Fruit fly (Drosophila melanogaster) whole organism, prepupa: ENCODE results near the gene CG14823.

Source experiments
- CG10631 ChIP-seq: fragments of 200-800 bp; sonication (Bioruptor generic); optimal IDR thresholded peaks from 2 replicates; lab custom pipeline; 2016; ENCODE audit warnings: missing biosample characterization, missing genetic modification characterization
- CG10669 ChIP-seq: fragments of 200-800 bp; sonication (Bioruptor generic); optimal IDR thresholded peaks from 3 replicates; lab custom pipeline; 2018; ENCODE audit warnings: missing biosample characterization, mild to moderate bottlenecking, missing genetic modification characterization, moderate library complexity
- CG3032 ChIP-seq: fragments of 200-800 bp; optimal IDR thresholded peaks from 2 replicates; lab custom pipeline; 2019; ENCODE audit warnings: missing biosample characterization, mild to moderate bottlenecking, missing genetic modification characterization, moderate library complexity
- CG31627 ChIP-seq: fragments of 200-800 bp; sonication (Bioruptor generic); optimal IDR thresholded peaks from 3 replicates; lab custom pipeline; 2016; ENCODE audit warnings: missing biosample characterization, missing genetic modification characterization
- CG32006 ChIP-seq: fragments of 200-800 bp; sonication (Bioruptor generic); optimal IDR thresholded peaks from 3 replicates; lab custom pipeline; 2017; ENCODE audit warnings: missing biosample characterization, mild to moderate bottlenecking, missing genetic modification characterization
- CG34406 ChIP-seq: fragments of 200-800 bp; sonication (Bioruptor generic); optimal IDR thresholded peaks from 3 replicates; lab custom pipeline; 2016; ENCODE audit warnings: missing biosample characterization, missing genetic modification characterization
- CG4318 ChIP-seq: fragments of 200-800 bp; sonication (Bioruptor generic); optimal IDR thresholded peaks from 3 replicates; lab custom pipeline; 2017; ENCODE audit warnings: missing biosample characterization, mild to moderate bottlenecking, missing genetic modification characterization
- CG6163 ChIP-seq: fragments of 200-800 bp; sonication (Bioruptor generic); IDR thresholded peaks from 3 replicates; pipeline ENCODE4 v1.3.6; 2022; ENCODE audit warnings: missing biosample characterization, missing genetic modification characterization
- CG6276 ChIP-seq: fragments of 200-800 bp; sonication (Bioruptor generic); optimal IDR thresholded peaks from 2 replicates; lab custom pipeline; 2017; ENCODE audit warnings: missing biosample characterization, mild to moderate bottlenecking, missing genetic modification characterization
- CG6808 ChIP-seq: fragments of 200-800 bp; sonication (Bioruptor generic); optimal IDR thresholded peaks from 3 replicates; lab custom pipeline; 2017; ENCODE audit warnings: missing biosample characterization, missing genetic modification characterization, mild to moderate bottlenecking, moderate library complexity, missing genetic modification reagents
- CG6854 ChIP-seq: fragments of 200-800 bp; sonication (Bioruptor generic); optimal IDR thresholded peaks from 2 replicates; lab custom pipeline; 2017; ENCODE audit warnings: missing biosample characterization, mild to moderate bottlenecking, missing genetic modification characterization
- CG7368 ChIP-seq: fragments of 200-800 bp; sonication (Bioruptor generic); optimal IDR thresholded peaks from 3 replicates; lab custom pipeline; 2016; ENCODE audit warnings: missing biosample characterization, missing genetic modification characterization
- CG8632 ChIP-seq: fragments of 200-800 bp; sonication (Bioruptor generic); optimal IDR thresholded peaks from 3 replicates; lab custom pipeline; 2016; ENCODE audit warnings: missing biosample characterization, missing genetic modification characterization
- CG9139 ChIP-seq: fragments of 200-800 bp; sonication (Bioruptor generic); optimal IDR thresholded peaks from 3 replicates; lab custom pipeline; 2017; ENCODE audit warnings: missing biosample characterization, mild to moderate bottlenecking, missing genetic modification characterization
- Eip75B ChIP-seq: fragments of 200-800 bp; sonication (Bioruptor generic); optimal IDR thresholded peaks from 3 replicates; lab custom pipeline; 2016; ENCODE audit warnings: missing biosample characterization, missing genetic modification characterization
- Eip93F ChIP-seq: fragments of 200-800 bp; sonication (Bioruptor generic); optimal IDR thresholded peaks from 2 replicates; lab custom pipeline; 2016; ENCODE audit warnings: missing biosample characterization, mild to moderate bottlenecking, missing genetic modification characterization
- Ets21C ChIP-seq: fragments of 200-800 bp; sonication (Bioruptor generic); optimal IDR thresholded peaks from 3 replicates; lab custom pipeline; 2016; ENCODE audit warnings: missing biosample characterization, missing genetic modification characterization
- Hr38 ChIP-seq: sonication (Bioruptor generic); optimal IDR thresholded peaks from 2 replicates; lab custom pipeline; 2016; ENCODE audit warnings: missing biosample characterization, missing genetic modification characterization
- OdsH ChIP-seq: fragments of 200-800 bp; sonication (Bioruptor generic); optimal IDR thresholded peaks from 3 replicates; lab custom pipeline; 2016; ENCODE audit warnings: missing biosample characterization, missing genetic modification characterization
- Sox102F ChIP-seq: fragments of 200-800 bp; sonication (Bioruptor generic); optimal IDR thresholded peaks from 2 replicates; lab custom pipeline; 2016; ENCODE audit warnings: missing biosample characterization, mild to moderate bottlenecking, missing genetic modification characterization
- Sox14 ChIP-seq: fragments of 200-800 bp; sonication (Bioruptor generic); optimal IDR thresholded peaks from 3 replicates; lab custom pipeline; 2016; ENCODE audit warnings: missing biosample characterization, missing genetic modification characterization
- Sox15 ChIP-seq: fragments of 200-800 bp; sonication (Bioruptor generic); optimal IDR thresholded peaks from 3 replicates; lab custom pipeline; 2016; ENCODE audit warnings: missing biosample characterization, missing genetic modification characterization
- achi ChIP-seq: fragments of 200-800 bp; sonication (Bioruptor generic); optimal IDR thresholded peaks from 3 replicates; lab custom pipeline; 2016; ENCODE audit warnings: missing biosample characterization, missing genetic modification characterization
- dsx ChIP-seq: fragments of 200-800 bp; optimal IDR thresholded peaks from 3 replicates; lab custom pipeline; 2019; ENCODE audit warnings: missing biosample characterization, mild to moderate bottlenecking, missing genetic modification characterization, moderate library complexity; ENCODE audit not compliant: poor library complexity, severe bottlenecking
- fd59A ChIP-seq: fragments of 200-800 bp; sonication (Bioruptor generic); optimal IDR thresholded peaks from 2 replicates; lab custom pipeline; 2017; ENCODE audit warnings: missing biosample characterization, mild to moderate bottlenecking, missing genetic modification characterization, missing genetic modification reagents
- fd85E ChIP-seq: fragments of 200-800 bp; sonication (Bioruptor generic); optimal IDR thresholded peaks from 3 replicates; lab custom pipeline; 2016; ENCODE audit warnings: missing biosample characterization, missing genetic modification characterization
- fkh ChIP-seq: fragments of 200-800 bp; sonication (Bioruptor generic); optimal IDR thresholded peaks from 3 replicates; lab custom pipeline; 2017; ENCODE audit warnings: missing biosample characterization, mild to moderate bottlenecking, missing genetic modification characterization, moderate library complexity
- lz ChIP-seq: fragments of 200-800 bp; sonication (Bioruptor generic); optimal IDR thresholded peaks from 3 replicates; lab custom pipeline; 2016; ENCODE audit warnings: missing biosample characterization, missing genetic modification characterization
- salr ChIP-seq, 2 experiments: fragments of 200-800 bp; sonication (Bioruptor generic); optimal IDR thresholded peaks; 3 replicates each; lab custom pipeline; 2016 to 2018; ENCODE audit warnings: missing biosample characterization in 2 of 2, missing genetic modification characterization in 2 of 2, mild to moderate bottlenecking in 1 of 2
- spab ChIP-seq: fragments of 200-800 bp; sonication (Bioruptor generic); optimal IDR thresholded peaks from 2 replicates; lab custom pipeline; 2017; ENCODE audit warnings: missing biosample characterization, mild to moderate bottlenecking, missing genetic modification characterization, missing genetic modification reagents
- ss ChIP-seq, 2 experiments: fragments of 200-800 bp; sonication (Bioruptor generic); optimal IDR thresholded peaks; 2 replicates in 1 of 2; 3 replicates in 1 of 2; lab custom pipeline; 2017 to 2018; ENCODE audit warnings: mild to moderate bottlenecking in 2 of 2, missing biosample characterization in 2 of 2, missing genetic modification characterization in 2 of 2, moderate library complexity in 1 of 2
- svp ChIP-seq: fragments of 200-800 bp; sonication (Bioruptor generic); peaks from one replicate; lab custom pipeline; 2016; ENCODE audit warnings: missing biosample characterization, missing genetic modification characterization
- topi ChIP-seq: fragments of 200-800 bp; sonication (Bioruptor generic); optimal IDR thresholded peaks from 3 replicates; lab custom pipeline; 2016; ENCODE audit warnings: missing biosample characterization, missing genetic modification characterization

CG14823 gene

DNA sequence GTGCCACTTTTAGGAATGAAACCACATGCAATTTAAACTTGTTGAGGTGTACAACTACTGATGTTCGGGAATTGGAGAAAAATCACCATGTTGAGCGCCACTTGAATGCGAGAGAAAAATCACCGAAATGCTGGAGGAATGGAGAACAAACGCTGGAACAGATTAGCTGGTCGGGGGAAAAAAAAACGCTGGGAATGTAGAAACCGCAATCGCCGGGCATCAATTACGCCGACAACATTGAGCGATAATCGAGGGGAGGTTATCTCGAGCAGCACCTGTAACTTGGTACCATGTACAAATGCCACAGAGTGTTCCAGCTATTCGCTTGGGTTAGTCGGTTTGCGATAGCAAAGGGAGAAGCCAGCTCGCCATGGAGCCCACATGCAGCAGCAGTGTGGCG is at the start of gene CG14823:
TSS of gene CG14823 (plus strand) at position 301 of the 400 bp plus-strand sequence.
- TF ChIP-seq lz (GFP tag; lab: Kevin White, UChicago) (no peak), svp (GFP tag; lab: Kevin White, UChicago) (peak; percentile 82)

DNA sequence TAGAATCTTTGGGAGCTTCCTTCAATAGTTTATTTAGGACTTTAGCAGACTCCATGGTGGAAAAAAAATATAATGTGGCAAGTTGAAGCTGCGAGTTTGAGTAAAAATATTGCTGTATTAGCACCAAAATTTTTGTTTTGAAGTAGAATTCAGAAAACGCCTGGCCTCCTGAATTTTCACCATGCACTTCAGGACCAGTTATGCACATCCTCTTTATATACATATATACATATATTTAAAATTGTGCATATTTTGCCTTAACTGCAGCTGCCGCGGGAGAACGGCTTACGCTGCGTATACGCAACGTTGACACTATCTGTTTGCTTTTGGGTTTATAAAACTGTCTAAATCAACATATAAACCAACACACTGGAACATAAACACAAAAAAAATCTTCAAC is 39.4 kb upstream of the CG14823 start, which contains the start of gene CG17744:
TSS of gene CG17744 (minus strand) at position 101 of the 400 bp plus-strand sequence.
- TF ChIP-seq Eip75B (GFP tag; lab: Kevin White, UChicago), result no peak
- no peak for TF ChIP-seq CG4318
- no peak for TF ChIP-seq fd85E
- TF ChIP-seq CG31627, result no peak

DNA sequence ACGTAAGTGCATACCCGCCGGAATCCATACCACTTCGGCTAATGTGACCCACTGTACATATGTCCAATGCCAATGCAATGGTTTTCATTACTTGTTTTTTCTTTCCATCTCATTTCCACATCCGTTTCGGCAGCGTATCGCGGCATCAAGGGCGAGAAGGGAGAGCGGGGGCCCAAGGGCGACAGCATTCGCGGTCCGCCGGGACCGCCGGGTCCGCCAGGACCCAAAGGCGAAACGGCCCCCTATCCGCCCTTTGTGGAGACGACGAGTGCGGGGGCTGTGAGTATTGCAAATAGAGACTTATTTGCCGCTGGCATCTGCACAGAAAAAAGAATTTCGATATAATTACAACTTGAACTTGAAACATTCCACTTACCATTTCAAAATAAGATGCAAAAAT is 31.1 kb upstream of the CG14823 start:
- TF ChIP-seq Sox14 (GFP tag; lab: Kevin White, UChicago), result no peak
- TF ChIP-seq CG6808 (GFP tag; lab: Kevin White, UChicago), result no peak
- TF ChIP-seq Ets21C (GFP tag; lab: Kevin White, UChicago), result no peak
- no peak for TF ChIP-seq fd59A (GFP tag; lab: Kevin White, UChicago)
- no peak for TF ChIP-seq CG6276
- no peak for TF ChIP-seq salr (GFP tag; optimal IDR thresholded peaks at IDR 0.05; lab: Kevin White, UChicago)
- TF ChIP-seq Eip93F (GFP tag; lab: Kevin White, UChicago), result no peak
- TF ChIP-seq fd85E, result no peak
- TF ChIP-seq, all 60 proteins: peak for 0

DNA sequence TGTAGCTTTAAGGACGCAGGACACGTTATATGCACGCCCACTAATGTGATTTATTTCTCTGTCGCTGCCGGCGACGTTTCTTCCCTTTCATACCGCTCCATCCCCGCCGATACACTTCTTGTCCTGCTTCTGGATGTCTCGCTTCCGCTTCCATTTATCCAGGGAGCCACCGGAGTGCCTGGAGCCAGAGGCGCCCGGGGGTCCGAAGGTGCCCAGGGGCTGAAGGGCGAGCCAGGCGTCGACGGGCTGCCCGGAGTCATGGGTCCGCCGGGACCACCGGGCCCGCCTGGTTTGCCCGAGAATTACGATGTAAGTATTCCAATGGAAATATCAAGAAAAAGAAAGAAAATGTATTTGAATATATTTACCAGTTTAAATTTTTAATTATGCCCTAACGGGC is 28.3 kb upstream of the CG14823 start:
- no peak for TF ChIP-seq CG34406 (GFP tag; lab: Kevin White, UChicago)
- no peak for TF ChIP-seq dsx (GFP tag; lab: Kevin White, UChicago)
- no peak for TF ChIP-seq CG9139 (GFP tag; lab: Kevin White, UChicago)
- no peak for TF ChIP-seq CG8632
- no peak for TF ChIP-seq CG6854 (GFP tag; lab: Kevin White, UChicago)
- no peak for TF ChIP-seq Eip93F (GFP tag; lab: Kevin White, UChicago)
- no peak for TF ChIP-seq CG3032 (tag; lab: Kevin White, UChicago)
- no peak for TF ChIP-seq fkh (GFP tag; lab: Kevin White, UChicago)
- no peak for TF ChIP-seq CG6163 (GFP tag; lab: Robert Waterston, UW)
- TF ChIP-seq Ets21C (GFP tag; lab: Kevin White, UChicago), result no peak
- no peak for TF ChIP-seq ss (GFP tag; optimal IDR thresholded peaks at IDR 0.05; lab: Kevin White, UChicago)
- no peak for TF ChIP-seq CG10631 (GFP tag; lab: Kevin White, UChicago)
- no peak for TF ChIP-seq CG31627
- TF ChIP-seq fd59A (GFP tag; lab: Kevin White, UChicago), result no peak
- TF ChIP-seq achi (GFP tag; lab: Kevin White, UChicago), result no peak

DNA sequence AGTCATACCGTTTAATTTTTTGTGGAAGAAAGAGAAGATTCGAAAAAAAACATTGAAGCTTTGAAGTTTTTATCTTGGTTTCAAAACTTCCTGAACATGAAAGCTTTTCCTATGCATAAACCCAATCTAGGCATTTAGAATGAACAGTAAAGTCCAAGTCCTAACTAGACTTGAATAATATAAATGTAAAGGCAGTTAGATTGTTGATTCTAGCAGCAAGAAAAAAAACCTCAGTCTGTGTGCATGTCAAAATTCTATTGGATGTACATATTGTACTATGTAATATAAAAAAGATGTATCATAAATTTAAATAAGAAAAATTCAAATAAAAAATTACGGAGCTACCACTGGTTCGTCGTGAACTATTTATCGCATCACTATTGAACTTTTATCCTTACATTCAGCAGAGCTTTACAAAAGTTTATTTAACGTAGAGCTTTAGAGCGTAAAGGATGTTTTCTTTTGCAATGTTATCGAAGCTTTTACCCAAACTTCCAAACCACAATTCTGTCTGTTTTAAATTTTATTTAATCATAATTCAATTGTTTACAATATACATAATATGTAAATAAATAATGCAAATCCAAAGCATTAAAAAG is 7.6 kb upstream of the CG14823 start:
- TF ChIP-seq CG8632 (no peak), CG10669 (GFP tag; lab: Kevin White, UChicago) (no peak), spab (GFP tag; lab: Kevin White, UChicago) (no peak), Sox102F (GFP tag; lab: Kevin White, UChicago) (no peak), CG6276 (no peak), OdsH (GFP tag; lab: Kevin White, UChicago) (no peak), Sox14 (GFP tag; lab: Kevin White, UChicago) (no peak), CG31627 (no peak), CG3032 (tag; lab: Kevin White, UChicago) (no peak), fd85E (no peak), topi (GFP tag; lab: Kevin White, UChicago) (no peak), CG34406 (GFP tag; lab: Kevin White, UChicago) (no peak)

DNA sequence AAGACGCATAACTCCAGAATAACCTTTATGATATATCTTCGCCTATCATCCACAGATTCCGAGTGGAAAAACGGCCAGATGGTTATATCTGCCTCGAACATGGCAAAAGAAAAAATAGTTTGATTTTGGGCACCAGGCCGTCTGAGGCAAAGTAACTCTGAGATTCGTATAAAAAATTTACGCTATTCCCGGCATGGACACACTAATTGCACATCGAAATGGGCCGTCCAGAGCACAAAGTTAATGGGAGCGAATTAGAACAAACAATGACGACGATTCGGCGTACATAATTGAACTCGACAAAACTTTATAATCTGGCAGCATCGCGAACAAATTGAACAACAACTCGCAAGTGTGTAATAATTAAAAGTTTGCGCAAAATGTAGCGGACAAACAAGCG is 3.0 kb downstream of the CG14823 start, which contains the start of gene CG32391:
TSS of gene CG32391 (minus strand) at position 101 of the 400 bp plus-strand sequence.
- TF ChIP-seq Sox15 (GFP tag; lab: Kevin White, UChicago), result no peak
- TF ChIP-seq CG32006, result no peak
- TF ChIP-seq Hr38 (GFP tag; lab: Kevin White, UChicago), result no peak
- no peak for TF ChIP-seq Eip93F (GFP tag; lab: Kevin White, UChicago)
- TF ChIP-seq CG7368 (GFP tag; lab: Kevin White, UChicago), result no peak
- peak; percentile 39 for TF ChIP-seq svp (GFP tag; lab: Kevin White, UChicago)
- no peak for TF ChIP-seq topi (GFP tag; lab: Kevin White, UChicago)
